Worm (Caenorhabditis elegans): ENCODE results near the gene amdh-1.

Gene amdh-1

ce11 chrIII:6278301-6278827, 26.8 kb downstream of the amdh-1 start, which contains the start of gene C18F10.7 (continued):
- TF ChIP-seq unc-39 (tag; optimal IDR thresholded peaks at IDR 0.05), result no peak
- peak; percentile 66 for TF ChIP-seq crh-2 (tag; optimal IDR thresholded peaks at IDR 0.05)
- no peak for TF ChIP-seq ama-1 (optimal IDR thresholded peaks at IDR 0.05)
- peak; percentile 30 for TF ChIP-seq sma-3 (GFP tag; optimal IDR thresholded peaks at IDR 0.05)

ce11 chrIII:6279453-6279852, 27.8 kb downstream of the amdh-1 start:
- TF ChIP-seq nhr-23 (tag; optimal IDR thresholded peaks at IDR 0.05) (no peak), sma-9 (GFP tag; optimal IDR thresholded peaks at IDR 0.05) (peak; percentile 3), sma-9 (tag; optimal IDR thresholded peaks at IDR 0.05) (no peak), nhr-6 (tag; optimal IDR thresholded peaks at IDR 0.05) (no peak), ZK546.5 (tag; optimal IDR thresholded peaks at IDR 0.05) (no peak)

- TF ChIP-seq F13H6.1 (tag; optimal IDR thresholded peaks at IDR 0.05) (peak; percentile 95), mbf-1 (tag; optimal IDR thresholded peaks at IDR 0.05) (no peak), peb-1 (tag; optimal IDR thresholded peaks at IDR 0.05) (no peak), ZK546.5 (tag; optimal IDR thresholded peaks at IDR 0.05) (peak; percentile 5), sma-3 (GFP tag; optimal IDR thresholded peaks at IDR 0.05) (peak; percentile 74), ztf-4 (tag; optimal IDR thresholded peaks at IDR 0.05) (peak; percentile 73), ceh-82 (tag; optimal IDR thresholded peaks at IDR 0.05) (no peak), lin-13 (GFP tag; optimal IDR thresholded peaks at IDR 0.05) (peak; percentile 54), ama-1 (optimal IDR thresholded peaks at IDR 0.05) (no peak), mab-5 (tag; optimal IDR thresholded peaks at IDR 0.05) (peak; percentile 43), egl-27 (tag; optimal IDR thresholded peaks at IDR 0.05) (peak; percentile 88), nhr-11 (tag; optimal IDR thresholded peaks at IDR 0.05) (no peak), sma-9 (GFP tag; optimal IDR thresholded peaks at IDR 0.05) (peak; percentile 92), sma-9 (tag; optimal IDR thresholded peaks at IDR 0.05) (no peak), sem-4 (tag; optimal IDR thresholded peaks at IDR 0.05) (peak; percentile 65), nhr-25 (tag; optimal IDR thresholded peaks at IDR 0.05) (peak; percentile 83), ceh-16 (tag; optimal IDR thresholded peaks at IDR 0.05) (peak; percentile 64), ztf-1 (GFP tag; conservative IDR thresholded peaks at IDR 0.05) (no peak), unc-55 (GFP tag; optimal IDR thresholded peaks at IDR 0.05) (peak; percentile 82), nhr-129 (tag; optimal IDR thresholded peaks at IDR 0.05) (peak; percentile 93), mdl-1 (tag; optimal IDR thresholded peaks at IDR 0.05) (peak; percentile 54 to 75), lin-11 (tag; optimal IDR thresholded peaks at IDR 0.05) (peak; percentile 43), Y55F3AM.14 (GFP tag; optimal IDR thresholded peaks at IDR 0.05) (peak; percentile 67), nhr-6 (tag; optimal IDR thresholded peaks at IDR 0.05) (peak; percentile 87), snpc-4 (tag; optimal IDR thresholded peaks at IDR 0.05) (peak; percentile 66), skn-1 (tag; optimal IDR thresholded peaks at IDR 0.05) (no peak), elt-1 (tag; optimal IDR thresholded peaks at IDR 0.05) (no peak), elt-3 (tag; optimal IDR thresholded peaks at IDR 0.05) (no peak), unc-39 (tag; optimal IDR thresholded peaks at IDR 0.05) (no peak), nhr-12 (tag; optimal IDR thresholded peaks at IDR 0.05) (no peak), nhr-77 (tag; optimal IDR thresholded peaks at IDR 0.05) (no peak), nhr-21 (tag; optimal IDR thresholded peaks at IDR 0.05) (peak; percentile 89), blmp-1 (tag; optimal IDR thresholded peaks at IDR 0.05; ENCODE audit: insufficient read depth) (peak; percentile 76), zag-1 (tag; optimal IDR thresholded peaks at IDR 0.05) (peak; percentile 52), C34F6.9 (tag; optimal IDR thresholded peaks at IDR 0.05) (peak; percentile 83), fos-1 (tag; optimal IDR thresholded peaks at IDR 0.05) (peak; percentile 68), dmd-4 (tag; optimal IDR thresholded peaks at IDR 0.05) (peak; percentile 55), R02D3.7 (tag; optimal IDR thresholded peaks at IDR 0.05) (no peak), lin-39 (tag; optimal IDR thresholded peaks at IDR 0.05) (no peak), aly-2 (tag; optimal IDR thresholded peaks at IDR 0.05) (no peak), nhr-237 (tag; optimal IDR thresholded peaks at IDR 0.05) (no peak), lsy-2 (tag; optimal IDR thresholded peaks at IDR 0.05) (peak; percentile 27 to 83), crh-2 (tag; optimal IDR thresholded peaks at IDR 0.05) (peak; percentile 83), alr-1 (tag; optimal IDR thresholded peaks at IDR 0.05) (peak; percentile 35), gmeb-1 (tag; optimal IDR thresholded peaks at IDR 0.05) (peak; percentile 60), unc-62 (GFP tag; optimal IDR thresholded peaks at IDR 0.05) (peak; percentile 44), nhr-10 (tag; optimal IDR thresholded peaks at IDR 0.05) (no peak), ztf-11 (tag; optimal IDR thresholded peaks at IDR 0.05) (no peak), nhr-23 (tag; optimal IDR thresholded peaks at IDR 0.05) (no peak)
Measured at ce11 chrIII:6280070-6280596, 28.5 kb downstream of the amdh-1 start, which contains the start of gene hmg-1.2. hmg-1.2 (plus strand) TSS chrIII:6280380.
